Fruit fly (Drosophila melanogaster): ENCODE data around the gene Srp54k.

Gene Srp54k

DNA sequence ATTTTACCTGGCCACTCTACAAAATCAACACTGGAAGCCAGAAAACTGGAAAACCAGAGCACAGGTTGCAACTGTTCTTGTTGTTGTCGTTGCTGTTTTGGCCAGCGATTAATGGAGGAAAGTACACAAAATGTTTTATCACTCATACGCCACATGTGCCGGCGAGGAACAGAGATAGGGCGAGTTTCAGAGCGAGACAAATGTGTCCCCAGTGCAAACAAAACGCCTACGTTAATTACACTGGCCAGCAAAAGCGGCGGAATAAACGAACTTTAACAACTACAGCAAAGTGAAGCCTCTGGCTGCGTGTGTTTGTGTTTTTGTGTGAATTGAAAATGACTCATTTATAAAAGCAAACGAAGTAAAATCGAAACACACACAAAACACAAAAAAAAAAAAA, 27.7 kb downstream of the Srp54k start (continued):
- TF ChIP-seq gcm2 (GFP tag; optimal IDR thresholded peaks at IDR 0.05) (no peak), trem (tag; optimal IDR thresholded peaks at IDR 0.05) (no peak), sd (tag; optimal IDR thresholded peaks at IDR 0.05) (no peak), CG15479 (GFP tag; optimal IDR thresholded peaks at IDR 0.05) (no peak), sug (tag; optimal IDR thresholded peaks at IDR 0.05) (no peak), dm (GFP tag; optimal IDR thresholded peaks at IDR 0.05) (no peak), BtbVII (GFP tag; optimal IDR thresholded peaks at IDR 0.05) (no peak), dati (GFP tag; IDR thresholded peaks at IDR 0.05) (no peak), chn (GFP tag; optimal IDR thresholded peaks at IDR 0.05) (no peak), fd102C (GFP tag; optimal IDR thresholded peaks at IDR 0.05) (no peak), CG11093 (GFP tag; IDR thresholded peaks at IDR 0.05) (no peak), ap (GFP tag; IDR thresholded peaks at IDR 0.05) (0 out of 2 replicates have a peak, but pooled peaks have one; percentile 25), Xbp1 (GFP tag; optimal IDR thresholded peaks at IDR 0.05) (no peak), sens (GFP tag) (no peak), CG11247 (GFP tag; IDR thresholded peaks at IDR 0.05) (no peak), Lpt (GFP tag; optimal IDR thresholded peaks at IDR 0.05) (no peak), CG14441 (GFP tag; IDR thresholded peaks at IDR 0.05) (peak; percentile 28; the same call in 1 of the 2 replicates), Bdp1 (GFP tag; optimal IDR thresholded peaks at IDR 0.05) (no peak), HmgZ (tag; optimal IDR thresholded peaks at IDR 0.05) (no peak), CG2129 (GFP tag; IDR thresholded peaks at IDR 0.05; ENCODE audit: partially characterized antibody) (no peak), Ets65A (GFP tag) (no peak), CG14710 (tag; optimal IDR thresholded peaks at IDR 0.05) (no peak), ATbp (GFP tag; optimal IDR thresholded peaks at IDR 0.05) (peak; percentile 2), emc (GFP tag; optimal IDR thresholded peaks at IDR 0.05) (no peak), CG16815 (GFP tag; optimal IDR thresholded peaks at IDR 0.05) (no peak), Six4 (GFP tag; optimal IDR thresholded peaks at IDR 0.05) (no peak), Atf6 (GFP tag; IDR thresholded peaks at IDR 0.05) (no peak), Ravus (GFP tag; IDR thresholded peaks at IDR 0.05) (no peak), crol (GFP tag; IDR thresholded peaks at IDR 0.05) (no peak), Dad (GFP tag; optimal IDR thresholded peaks at IDR 0.05) (no peak), CG6272 (GFP tag; IDR thresholded peaks at IDR 0.05) (no peak), Mrtf (GFP tag; IDR thresholded peaks at IDR 0.05) (0 out of 3 replicates have a peak, but pooled peaks have one; percentile 5), Scr (GFP tag; IDR thresholded peaks at IDR 0.05; ENCODE audit: partially characterized antibody) (no peak), slou (GFP tag; optimal IDR thresholded peaks at IDR 0.05) (no peak), wek (GFP tag; optimal IDR thresholded peaks at IDR 0.05) (no peak), Side (GFP tag; optimal IDR thresholded peaks at IDR 0.05) (no peak), CG17385 (GFP tag; optimal IDR thresholded peaks at IDR 0.05) (no peak), CG1529 (GFP tag; optimal IDR thresholded peaks at IDR 0.05) (no peak), Pdp1 (GFP tag; optimal IDR thresholded peaks at IDR 0.05) (no peak), CG9609 (GFP tag; optimal IDR thresholded peaks at IDR 0.05) (no peak), lola (GFP tag; optimal IDR thresholded peaks at IDR 0.05) (no peak), Xrp1 (GFP tag; IDR thresholded peaks at IDR 0.05) (no peak), ken (GFP tag; IDR thresholded peaks at IDR 0.05) (no peak), Hand (GFP tag; optimal IDR thresholded peaks at IDR 0.05) (no peak), exex (tag; optimal IDR thresholded peaks at IDR 0.05) (no peak), CG33557 (GFP tag; optimal IDR thresholded peaks at IDR 0.05) (no peak), CG9727 (GFP tag; optimal IDR thresholded peaks at IDR 0.05) (no peak), salm (tag; optimal IDR thresholded peaks at IDR 0.05) (no peak), gsb-n (tag; optimal IDR thresholded peaks at IDR 0.05) (no peak), NC2α (GFP tag; optimal IDR thresholded peaks at IDR 0.05) (no peak), abd-A (tag; optimal IDR thresholded peaks at IDR 0.05) (no peak), CrebB (tag; optimal IDR thresholded peaks at IDR 0.05) (no peak)

Measured in whole organism, embryonic.